Fruit fly (Drosophila melanogaster) whole organism, pupa: ENCODE measurements around the gene Or23a.

ENCODE experiments used
- CG12605 ChIP-seq: fragments of 200-800 bp; sonication (Bioruptor generic); IDR thresholded peaks from 2 replicates; pipeline ENCODE4 v1.3.6; 2022; ENCODE audit warnings: missing biosample characterization, missing genetic modification characterization
- CG13204 ChIP-seq: fragments of 200-800 bp; sonication (Bioruptor generic); optimal IDR thresholded peaks from 2 replicates; lab custom pipeline; 2018; ENCODE audit warnings: missing biosample characterization, mild to moderate bottlenecking, missing genetic modification characterization, moderate library complexity
- CG14655 ChIP-seq: fragments of 200-800 bp; sonication (Bioruptor generic); optimal IDR thresholded peaks from 3 replicates; lab custom pipeline; 2017; ENCODE audit warnings: mild to moderate bottlenecking, missing biosample characterization, missing genetic modification reagents, missing genetic modification characterization
- CG17806 ChIP-seq: fragments of 200-800 bp; sonication (Bioruptor generic); optimal IDR thresholded peaks from 2 replicates; lab custom pipeline; 2018; ENCODE audit warnings: missing biosample characterization, mild to moderate bottlenecking, missing genetic modification characterization, moderate library complexity
- CG4496 ChIP-seq: fragments of 200-800 bp; sonication (Bioruptor generic); IDR thresholded peaks from 3 replicates; pipeline ENCODE4 v1.3.6; 2022; ENCODE audit warnings: missing biosample characterization, missing genetic modification characterization
- fd96Ca ChIP-seq: fragments of 200-800 bp; sonication (Bioruptor generic); IDR thresholded peaks from 3 replicates; pipeline ENCODE4 v1.3.6; 2022; ENCODE audit warnings: missing biosample characterization, missing genetic modification characterization

DNA sequence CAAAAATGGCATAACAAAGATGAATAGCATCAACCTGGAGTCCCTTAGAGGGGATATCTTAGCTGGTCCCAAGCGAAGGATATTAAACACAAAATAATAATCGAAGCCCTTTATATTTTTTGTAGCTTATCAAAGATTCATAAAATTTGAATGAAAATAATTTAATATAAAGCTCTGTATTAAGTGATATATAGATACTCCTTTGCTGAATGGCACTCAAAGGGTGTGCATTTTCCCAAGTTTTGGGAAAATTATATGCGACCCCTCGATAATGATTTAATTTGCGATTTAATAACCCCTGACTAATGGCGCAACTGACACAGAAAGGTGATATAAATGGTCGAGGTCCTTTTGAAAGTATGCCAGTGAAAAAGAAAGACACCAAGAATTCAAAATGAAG is at the start of gene Or23a:
- TF ChIP-seq CG13204 = no peak
- no peak for TF ChIP-seq CG17806 (tag; lab: Kevin White, UChicago)
- no peak for TF ChIP-seq fd96Ca (GFP tag; lab: Robert Waterston, UW)
- TF ChIP-seq CG12605 = no peak
- TF ChIP-seq CG4496 (GFP tag; lab: Robert Waterston, UW) = no peak
- no peak for TF ChIP-seq CG14655 (GFP tag; lab: Kevin White, UChicago)
